Worm (Caenorhabditis elegans) whole organism, L4 larva: Measurements from ENCODE around the gene C15H9.5.

Source experiments
- D1046.2 ChIP-seq: fragments of 200-800 bp; sonication (Bioruptor generic); IDR thresholded peaks from 2 replicates; pipeline ENCODE4 v1.3.6; 2022; ENCODE audit warnings: missing genetic modification characterization, missing compliant biosample characterization
- F26F4.8 ChIP-seq: fragments of 200-800 bp; sonication (Bioruptor generic); conservative IDR thresholded peaks from 2 replicates; pipeline ENCODE4 v1.3.6; 2022; ENCODE audit warnings: missing genetic modification characterization, missing compliant biosample characterization
- T26A8.4 ChIP-seq: fragments of 200-800 bp; sonication (Bioruptor generic); IDR thresholded peaks from 2 replicates; pipeline ENCODE4 v1.3.6; 2022; ENCODE audit warnings: missing genetic modification characterization, missing compliant biosample characterization
- Y105C5A.15 ChIP-seq: fragments of 200-800 bp; sonication (Bioruptor generic); IDR thresholded peaks from 2 replicates; pipeline ENCODE4 v1.3.6; 2022; ENCODE audit warnings: missing genetic modification characterization, missing compliant biosample characterization
- Y48G9A.11 ChIP-seq: fragments of 200-800 bp; sonication (Bioruptor generic); IDR thresholded peaks from 2 replicates; pipeline ENCODE4 v1.3.6; 2022; ENCODE audit warnings: missing genetic modification reagents, missing genetic modification characterization, missing compliant biosample characterization
- Y5F2A.4 ChIP-seq: fragments of 200-800 bp; sonication (Bioruptor generic); optimal IDR thresholded peaks from 2 replicates; lab custom pipeline; 2018; ENCODE audit warnings: mild to moderate bottlenecking, missing genetic modification characterization, missing compliant biosample characterization
- aha-1 ChIP-seq: fragments of 150-350 bp; peaks from one replicate; lab custom pipeline; 2014; ENCODE audit warnings: missing biosample characterization, missing genetic modification characterization
- aly-2 ChIP-seq: sonication (generic microtip); optimal IDR thresholded peaks from 2 replicates; lab custom pipeline; 2018; ENCODE audit warnings: missing biosample characterization, missing genetic modification characterization
- ceh-20 ChIP-seq: fragments of 200-800 bp; sonication (Bioruptor generic); IDR thresholded peaks from 2 replicates; pipeline ENCODE4 v1.3.6; 2022; ENCODE audit warnings: missing genetic modification reagents, missing genetic modification characterization, missing compliant biosample characterization
- ceh-28 ChIP-seq: fragments of 150-350 bp; optimal IDR thresholded peaks from 2 replicates; lab custom pipeline; 2014; ENCODE audit warnings: missing biosample characterization, missing genetic modification reagents, missing genetic modification characterization
- ceh-32 ChIP-seq: sonication (generic microtip); optimal IDR thresholded peaks from 2 replicates; lab custom pipeline; 2016; ENCODE audit warnings: mild to moderate bottlenecking, missing genetic modification characterization, missing compliant biosample characterization; ENCODE audit not compliant: poor library complexity
- ceh-44 ChIP-seq: fragments of 200-800 bp; sonication (Bioruptor generic); IDR thresholded peaks from 2 replicates; pipeline ENCODE4 v1.3.6; 2022; ENCODE audit warnings: missing genetic modification reagents, missing genetic modification characterization, missing compliant biosample characterization
- ceh-62 ChIP-seq: sonication (generic microtip); optimal IDR thresholded peaks from 2 replicates; lab custom pipeline; 2017; ENCODE audit warnings: missing biosample characterization, missing genetic modification characterization
- ces-1 ChIP-seq: fragments of 150-350 bp; sonication (generic microtip); optimal IDR thresholded peaks from 4 replicates; lab custom pipeline; 2014; ENCODE audit warnings: missing biosample characterization, missing genetic modification reagents, missing genetic modification characterization
- daf-16 ChIP-seq, 3 experiments: sonication (generic microtip); optimal IDR thresholded peaks; 2 replicates each; lab custom pipeline; 2016 to 2017; ENCODE audit warnings: missing genetic modification characterization in 3 of 3, missing genetic modification reagents in 3 of 3, mild to moderate bottlenecking in 2 of 3, missing compliant biosample characterization in 2 of 3, missing biosample characterization in 1 of 3, moderate library complexity in 1 of 3
- dmd-6 ChIP-seq: fragments of 200-800 bp; sonication (Bioruptor generic); IDR thresholded peaks from 2 replicates; pipeline ENCODE4 v1.3.6; 2022; ENCODE audit warnings: missing genetic modification reagents, missing genetic modification characterization, missing compliant biosample characterization
- dmd-8 ChIP-seq: fragments of 200-800 bp; sonication (Bioruptor generic); IDR thresholded peaks from 2 replicates; pipeline ENCODE4 v1.3.6; 2022; ENCODE audit warnings: missing genetic modification characterization, missing compliant biosample characterization
- duxl-1 ChIP-seq: sonication (generic microtip); optimal IDR thresholded peaks from 2 replicates; lab custom pipeline; 2016; ENCODE audit warnings: mild to moderate bottlenecking, missing genetic modification characterization, moderate library complexity, missing compliant biosample characterization; ENCODE audit not compliant: poor library complexity
- dve-1 ChIP-seq: sonication (generic microtip); optimal IDR thresholded peaks from 2 replicates; lab custom pipeline; 2017; ENCODE audit warnings: antibody characterized with exemption, mild to moderate bottlenecking, missing genetic modification characterization, missing compliant biosample characterization; ENCODE audit not compliant: insufficient read depth
- fkh-10 ChIP-seq: fragments of 150-350 bp; optimal IDR thresholded peaks from 2 replicates; lab custom pipeline; 2014; ENCODE audit warnings: missing biosample characterization, missing genetic modification reagents, missing genetic modification characterization
- gei-8 ChIP-seq: fragments of 200-800 bp; sonication (Bioruptor generic); optimal IDR thresholded peaks from 2 replicates; lab custom pipeline; 2018; ENCODE audit warnings: mild to moderate bottlenecking, missing genetic modification characterization, missing compliant biosample characterization
- hmg-1.1 ChIP-seq: fragments of 200-800 bp; sonication (Bioruptor generic); IDR thresholded peaks from 2 replicates; pipeline ENCODE4 v1.3.6; 2022; ENCODE audit warnings: missing genetic modification reagents, missing genetic modification characterization, missing compliant biosample characterization
- lim-7 ChIP-seq: fragments of 200-800 bp; sonication (Bioruptor generic); IDR thresholded peaks from 2 replicates; pipeline ENCODE4 v1.3.6; 2022; ENCODE audit warnings: missing genetic modification characterization, missing compliant biosample characterization
- lin-1 ChIP-seq: fragments of 200-800 bp; sonication (Bioruptor generic); IDR thresholded peaks from 2 replicates; pipeline ENCODE4 v1.3.6; 2022; ENCODE audit warnings: missing genetic modification reagents, missing genetic modification characterization, missing compliant biosample characterization
- lin-29 ChIP-seq: fragments of 200-800 bp; sonication (Bioruptor generic); IDR thresholded peaks from 2 replicates; pipeline ENCODE4 v1.3.6; 2022; ENCODE audit warnings: missing genetic modification reagents, missing genetic modification characterization, missing compliant biosample characterization
- lsy-2 ChIP-seq, 2 experiments: fragments of 150-350 bp in 1 of 2; sonication (generic microtip) in 1 of 2; optimal IDR thresholded peaks; 2 replicates each; lab custom pipeline; 2014 to 2017; ENCODE audit warnings: missing biosample characterization in 2 of 2, missing genetic modification characterization in 2 of 2
- madf-9 ChIP-seq: fragments of 200-800 bp; sonication (Bioruptor generic); conservative IDR thresholded peaks from 2 replicates; pipeline ENCODE4 v1.3.6; 2022; ENCODE audit warnings: missing genetic modification reagents, missing genetic modification characterization, missing compliant biosample characterization
- mdl-1 ChIP-seq, 2 experiments: fragments of 150-350 bp in 1 of 2; sonication (generic microtip) in 1 of 2; optimal IDR thresholded peaks; 2 replicates each; lab custom pipeline; 2014 to 2017; ENCODE audit warnings: missing biosample characterization in 2 of 2, missing genetic modification characterization in 2 of 2
- mep-1 ChIP-seq: fragments of 150-350 bp; sonication (generic microtip); optimal IDR thresholded peaks from 3 replicates; lab custom pipeline; 2014; ENCODE audit warnings: missing biosample characterization, missing genetic modification characterization
- mes-2 ChIP-seq: sonication (generic microtip); optimal IDR thresholded peaks from 2 replicates; lab custom pipeline; 2016; ENCODE audit warnings: missing genotype, mild to moderate bottlenecking, missing genetic modification characterization, missing compliant biosample characterization; ENCODE audit not compliant: poor library complexity, severe bottlenecking
- nhr-237 ChIP-seq: sonication (generic microtip); optimal IDR thresholded peaks from 2 replicates; lab custom pipeline; 2017; ENCODE audit warnings: missing biosample characterization, missing genetic modification characterization
- nhr-25 ChIP-seq: sonication (generic microtip); optimal IDR thresholded peaks from 2 replicates; lab custom pipeline; 2017; ENCODE audit warnings: missing genetic modification characterization, mild to moderate bottlenecking, missing compliant biosample characterization, antibody characterized with exemption, moderate library complexity, borderline replicate concordance; ENCODE audit not compliant: insufficient read depth
- nhr-28 ChIP-seq: fragments of 150-350 bp; optimal IDR thresholded peaks from 2 replicates; lab custom pipeline; 2014; ENCODE audit warnings: missing biosample characterization, missing genetic modification characterization
- nhr-41 ChIP-seq: fragments of 200-800 bp; sonication (Bioruptor generic); IDR thresholded peaks from 2 replicates; pipeline ENCODE4 v1.3.6; 2022; ENCODE audit warnings: missing genetic modification reagents, missing genetic modification characterization, missing compliant biosample characterization
- nhr-42 ChIP-seq: fragments of 200-800 bp; sonication (Bioruptor generic); IDR thresholded peaks from 2 replicates; pipeline ENCODE4 v1.3.6; 2022; ENCODE audit warnings: missing genetic modification characterization, missing compliant biosample characterization
- nhr-6 ChIP-seq: fragments of 150-350 bp; optimal IDR thresholded peaks from 2 replicates; lab custom pipeline; 2014; ENCODE audit warnings: missing biosample characterization, missing genetic modification characterization
- pha-4 ChIP-seq, 2 experiments: fragments of 150-350 bp in 1 of 2; fragments of 200-800 bp in 1 of 2; sonication (Bioruptor generic) in 1 of 2; IDR thresholded peaks in 1 of 2; optimal IDR thresholded peaks in 1 of 2; 2 replicates each; pipeline versions ENCODE4 v1.3.6 to Lab custom; 2014 to 2022; ENCODE audit warnings: missing genetic modification characterization in 2 of 2, missing genetic modification reagents in 2 of 2, missing biosample characterization in 1 of 2, missing compliant biosample characterization in 1 of 2
- sdz-12 ChIP-seq: fragments of 200-800 bp; sonication (Bioruptor generic); optimal IDR thresholded peaks from 2 replicates; lab custom pipeline; 2018; ENCODE audit warnings: mild to moderate bottlenecking, missing genetic modification characterization, missing compliant biosample characterization
- set-16 ChIP-seq: fragments of 200-800 bp; sonication (Bioruptor generic); IDR thresholded peaks from 2 replicates; pipeline ENCODE4 v1.3.6; 2022; ENCODE audit warnings: missing genetic modification reagents, missing genetic modification characterization, missing compliant biosample characterization
- snpc-4 ChIP-seq: fragments of 150-350 bp; optimal IDR thresholded peaks from 2 replicates; lab custom pipeline; 2014; ENCODE audit warnings: missing biosample characterization, missing genetic modification characterization
- spr-1 ChIP-seq: sonication (generic microtip); optimal IDR thresholded peaks from 2 replicates; lab custom pipeline; 2016; ENCODE audit warnings: mild to moderate bottlenecking, missing genetic modification characterization, missing compliant biosample characterization
- spr-3 ChIP-seq: fragments of 200-800 bp; sonication (Bioruptor generic); optimal IDR thresholded peaks from 2 replicates; lab custom pipeline; 2018; ENCODE audit warnings: mild to moderate bottlenecking, missing genetic modification characterization, missing compliant biosample characterization
- tra-1 ChIP-seq: fragments of 200-800 bp; sonication (Bioruptor generic); IDR thresholded peaks from 2 replicates; pipeline ENCODE4 v1.3.6; 2022; ENCODE audit warnings: missing genetic modification reagents, missing genetic modification characterization, missing compliant biosample characterization
- unc-130 ChIP-seq: sonication (generic microtip); optimal IDR thresholded peaks from 2 replicates; lab custom pipeline; 2016; ENCODE audit warnings: missing genetic modification reagents, missing genetic modification characterization, missing compliant biosample characterization
- zip-11 ChIP-seq: fragments of 200-800 bp; sonication (Bioruptor generic); IDR thresholded peaks from 2 replicates; pipeline ENCODE4 v1.3.6; 2022; ENCODE audit warnings: missing genetic modification characterization, missing compliant biosample characterization
- ztf-7 ChIP-seq: fragments of 150-350 bp; optimal IDR thresholded peaks from 2 replicates; lab custom pipeline; 2014; ENCODE audit warnings: missing biosample characterization, missing genetic modification characterization

Gene C15H9.5

ce11 chrX:6088718-6089117, 4.4 kb upstream of the C15H9.5 start (continued):
- TF ChIP-seq lin-1 (GFP tag; lab: Robert Waterston, UW) (0 out of 2 replicates have a peak, but pooled peaks have one; percentile 16), ceh-62 (tag; lab: Kevin White, UChicago) (no peak), lim-7 (GFP tag; lab: Robert Waterston, UW) (0 out of 2 replicates have a peak, but pooled peaks have one; percentile 30), lsy-2 (tag; optimal IDR thresholded peaks at IDR 0.05; lab: Kevin White, UChicago) (peak in 1 of 2 experiments; percentile 50), pha-4 (GFP tag; IDR thresholded peaks at IDR 0.05; lab: Robert Waterston, UW) (peak; percentile 59; the same call in 1 of the 2 replicates), pha-4 (tag; optimal IDR thresholded peaks at IDR 0.05; lab: Kevin White, UChicago) (no peak), ceh-44 (GFP tag; lab: Robert Waterston, UW) (no peak), ceh-32 (no peak), nhr-237 (tag; lab: Kevin White, UChicago) (peak; percentile 50), T26A8.4 (GFP tag; lab: Robert Waterston, UW) (0 out of 2 replicates have a peak, but pooled peaks have one; percentile 79), nhr-42 (GFP tag; lab: Robert Waterston, UW) (no peak), Y105C5A.15 (GFP tag; lab: Robert Waterston, UW) (no peak), nhr-6 (tag; lab: Kevin White, UChicago) (no peak), unc-130 (GFP tag; lab: Kevin White, UChicago) (no peak), dve-1 (tag; lab: Kevin White, UChicago) (peak; percentile 75), Y5F2A.4 (GFP tag; lab: Kevin White, UChicago) (no peak), ztf-7 (no peak), nhr-28 (peak; percentile 21), Y48G9A.11 (GFP tag; lab: Robert Waterston, UW) (no peak), ceh-20 (GFP tag; lab: Robert Waterston, UW) (no peak), nhr-41 (no peak), mes-2 (peak; percentile 59), madf-9 (no peak)
- TF ChIP-seq, all 104 proteins: peak for 22

ce11 chrX:6090779-6091178, 2.3 kb upstream of the C15H9.5 start:
- no peak for TF ChIP-seq sdz-12 (GFP tag; lab: Kevin White, UChicago)
- TF ChIP-seq nhr-6 (tag; lab: Kevin White, UChicago), result no peak
- no peak for TF ChIP-seq spr-3 (GFP tag; lab: Kevin White, UChicago)
- TF ChIP-seq daf-16 (GFP tag; optimal IDR thresholded peaks at IDR 0.05; lab: Kevin White, UChicago), result no peak
- peak; percentile 7 for TF ChIP-seq daf-16 (tag; optimal IDR thresholded peaks at IDR 0.05; lab: Kevin White, UChicago)
- TF ChIP-seq ces-1, result no peak
- no peak for TF ChIP-seq zip-11
- TF ChIP-seq T26A8.4 (GFP tag; lab: Robert Waterston, UW), result no peak
- no peak for TF ChIP-seq gei-8
- no peak for TF ChIP-seq D1046.2 (GFP tag; lab: Robert Waterston, UW)
- no peak for TF ChIP-seq spr-1
- TF ChIP-seq aha-1 (tag; lab: Kevin White, UChicago), result peak; percentile 95

ce11 chrX:6091967-6092366, 1.1 kb upstream of the C15H9.5 start, which contains the start of gene hsp-3:
hsp-3 (minus strand) TSS chrX:6092124.
- TF ChIP-seq dmd-6 (GFP tag; lab: Robert Waterston, UW) (peak; percentile 99), mes-2 (peak; percentile 70), mep-1 (tag; lab: Kevin White, UChicago) (peak; percentile 97), fkh-10 (GFP tag; lab: Kevin White, UChicago) (peak; percentile 91), nhr-237 (tag; lab: Kevin White, UChicago) (peak; percentile 32), sdz-12 (GFP tag; lab: Kevin White, UChicago) (peak; percentile 66), nhr-28 (peak; percentile 92), nhr-25 (tag; lab: Kevin White, UChicago) (peak; percentile 98), duxl-1 (tag; lab: Kevin White, UChicago) (peak; percentile 86), hmg-1.1 (peak; percentile 98), ceh-32 (peak; percentile 41), dmd-8 (no peak), aly-2 (tag; lab: Kevin White, UChicago) (no peak), set-16 (GFP tag; lab: Robert Waterston, UW) (peak; percentile 100), mdl-1 (tag; optimal IDR thresholded peaks at IDR 0.05; lab: Kevin White, UChicago) (peak in 1 of 2 experiments; percentile 87), lin-29 (peak; percentile 83), ceh-28 (tag; lab: Kevin White, UChicago) (peak; percentile 2), lsy-2 (tag; optimal IDR thresholded peaks at IDR 0.05; lab: Kevin White, UChicago) (peak; percentile 90 to 96), snpc-4 (tag; lab: Kevin White, UChicago) (peak; percentile 37), tra-1 (GFP tag; lab: Robert Waterston, UW) (peak; percentile 98), F26F4.8 (GFP tag; lab: Robert Waterston, UW) (no peak)
